Fruit fly (Drosophila melanogaster) whole organism, embryonic: ENCODE measurements around the gene bun.

Source experiments
- Bgb ChIP-seq: fragments of 200-800 bp; sonication (Bioruptor generic); IDR thresholded peaks from 2 replicates; pipeline ENCODE4 v1.3.6; 2022; ENCODE audit warnings: missing biosample characterization, missing genetic modification characterization; ENCODE audit not compliant: partially characterized antibody
- CG11504 ChIP-seq: fragments of 200-800 bp; sonication (Bioruptor generic); optimal IDR thresholded peaks from 3 replicates; lab custom pipeline; 2019; ENCODE audit warnings: missing biosample characterization, mild to moderate bottlenecking, missing genetic modification characterization, moderate library complexity
- CG12104 ChIP-seq: fragments of 200-800 bp; sonication (Bioruptor generic); optimal IDR thresholded peaks from 3 replicates; lab custom pipeline; 2016; ENCODE audit warnings: missing biosample characterization, missing genetic modification characterization
- CG15479 ChIP-seq: fragments of 200-800 bp; sonication (Bioruptor generic); optimal IDR thresholded peaks from 3 replicates; lab custom pipeline; 2019; ENCODE audit warnings: missing biosample characterization, mild to moderate bottlenecking, missing genetic modification characterization, moderate library complexity
- CG15514 ChIP-seq: fragments of 200-800 bp; sonication (Bioruptor generic); optimal IDR thresholded peaks from 3 replicates; lab custom pipeline; 2017; ENCODE audit warnings: missing biosample characterization, missing genetic modification characterization, mild to moderate bottlenecking, moderate library complexity, missing genetic modification reagents
- CG16813 ChIP-seq: fragments of 200-800 bp; sonication (Bioruptor generic); IDR thresholded peaks from 3 replicates; pipeline ENCODE4 v1.3.6; 2022; ENCODE audit warnings: missing biosample characterization, missing genetic modification characterization; ENCODE audit not compliant: partially characterized antibody
- CG17186 ChIP-seq: fragments of 200-800 bp; sonication (Bioruptor generic); optimal IDR thresholded peaks from 3 replicates; lab custom pipeline; 2017; ENCODE audit warnings: missing biosample characterization, missing genetic modification reagents, missing genetic modification characterization
- CG17612 ChIP-seq: fragments of 200-800 bp; sonication (Bioruptor generic); IDR thresholded peaks from 2 replicates; pipeline ENCODE4 v1.3.6; 2022; ENCODE audit warnings: missing biosample characterization, missing genetic modification characterization
- CG2889 ChIP-seq: fragments of 200-800 bp; sonication (Bioruptor generic); IDR thresholded peaks from 3 replicates; pipeline ENCODE4 v1.3.6; 2022; ENCODE audit warnings: missing biosample characterization, missing genetic modification characterization
- CG30431 ChIP-seq: fragments of 200-800 bp; sonication (Bioruptor generic); optimal IDR thresholded peaks from 2 replicates; lab custom pipeline; 2017; ENCODE audit warnings: missing biosample characterization, missing genetic modification characterization
- CG34422 ChIP-seq: fragments of 200-800 bp; sonication (Bioruptor generic); IDR thresholded peaks from 3 replicates; pipeline ENCODE4 v1.3.6; 2022; ENCODE audit warnings: missing biosample characterization, missing genetic modification characterization
- CG3726 ChIP-seq: fragments of 200-800 bp; sonication (Bioruptor generic); IDR thresholded peaks from 3 replicates; pipeline ENCODE4, ENCODE4 v1.3.6; 2022; ENCODE audit warnings: missing biosample characterization, missing genetic modification characterization
- CG4282 ChIP-seq: fragments of 200-800 bp; sonication (Bioruptor generic); optimal IDR thresholded peaks from 2 replicates; lab custom pipeline; 2016; ENCODE audit warnings: missing biosample characterization, missing genetic modification characterization
- CG7963 ChIP-seq: fragments of 200-800 bp; sonication (Bioruptor generic); IDR thresholded peaks from 3 replicates; pipeline ENCODE4 v1.3.6; 2022; ENCODE audit warnings: missing biosample characterization, missing genetic modification characterization; ENCODE audit not compliant: partially characterized antibody
- Deaf1 ChIP-seq: fragments of 200-800 bp; optimal IDR thresholded peaks from 3 replicates; lab custom pipeline; 2019; ENCODE audit warnings: missing biosample characterization, mild to moderate bottlenecking, missing genetic modification characterization, moderate library complexity
- Dek ChIP-seq: fragments of 200-800 bp; sonication (Bioruptor generic); optimal IDR thresholded peaks from 3 replicates; lab custom pipeline; 2019; ENCODE audit warnings: missing biosample characterization, mild to moderate bottlenecking, missing genetic modification characterization, moderate library complexity
- Eip74EF ChIP-seq, 2 experiments: fragments of 200-800 bp in 1 of 2; fragments of >200 bp in 1 of 2; sonication (Bioruptor generic) in 1 of 2; optimal IDR thresholded peaks; 2 replicates each; lab custom pipeline; 2017 to 2019; ENCODE audit warnings: missing biosample characterization in 2 of 2, missing genetic modification characterization in 2 of 2, mild to moderate bottlenecking in 1 of 2, moderate library complexity in 1 of 2
- Gsc ChIP-seq: fragments of 200-800 bp; sonication (Bioruptor generic); IDR thresholded peaks from 2 replicates; pipeline ENCODE4 v1.3.6; 2022; ENCODE audit warnings: missing biosample characterization, missing genetic modification characterization
- HLH3B ChIP-seq: fragments of 200-800 bp; sonication (Bioruptor generic); IDR thresholded peaks from 2 replicates; pipeline ENCODE4 v1.3.6; 2022; ENCODE audit warnings: missing biosample characterization, missing genetic modification characterization
- HLH4C ChIP-seq: fragments of 200-800 bp; sonication (Bioruptor generic); IDR thresholded peaks from 3 replicates; pipeline ENCODE4 v1.3.6; 2022; ENCODE audit warnings: missing biosample characterization, missing genetic modification characterization; ENCODE audit not compliant: partially characterized antibody
- HLH54F ChIP-seq: fragments of 200-800 bp; sonication (Bioruptor generic); optimal IDR thresholded peaks from 3 replicates; lab custom pipeline; 2016; ENCODE audit warnings: missing biosample characterization, missing genetic modification characterization
- Nf-YC ChIP-seq: fragments of 200-800 bp; optimal IDR thresholded peaks from 3 replicates; lab custom pipeline; 2019; ENCODE audit warnings: missing biosample characterization, mild to moderate bottlenecking, missing genetic modification characterization, moderate library complexity
- Side ChIP-seq: fragments of 200-800 bp; sonication (Bioruptor generic); optimal IDR thresholded peaks from 2 replicates; lab custom pipeline; 2016; ENCODE audit warnings: missing biosample characterization, missing genetic modification characterization
- Sox102F ChIP-seq: fragments of 200-800 bp; sonication (Bioruptor generic); optimal IDR thresholded peaks from 2 replicates; lab custom pipeline; 2018; ENCODE audit warnings: missing biosample characterization, mild to moderate bottlenecking, missing genetic modification characterization, moderate library complexity
- Ssrp ChIP-seq: fragments of 200-800 bp; sonication (Bioruptor generic); optimal IDR thresholded peaks from 2 replicates; lab custom pipeline; 2018; ENCODE audit warnings: missing biosample characterization, mild to moderate bottlenecking, missing genetic modification characterization, moderate library complexity
- Usf ChIP-seq: fragments of 200-800 bp; sonication (Bioruptor generic); optimal IDR thresholded peaks from 2 replicates; lab custom pipeline; 2017; ENCODE audit warnings: missing genotype, missing biosample characterization, missing genetic modification characterization
- bcd ChIP-seq: fragments of 200-800 bp; sonication (Bioruptor generic); optimal IDR thresholded peaks from 2 replicates; lab custom pipeline; 2017; ENCODE audit warnings: missing biosample characterization, mild to moderate bottlenecking, missing genetic modification characterization
- cato ChIP-seq: fragments of 200-800 bp; sonication (Bioruptor generic); optimal IDR thresholded peaks from 2 replicates; lab custom pipeline; 2016; ENCODE audit warnings: missing biosample characterization, missing genetic modification characterization, borderline replicate concordance
- croc ChIP-seq: fragments of 200-800 bp; sonication (Bioruptor generic); conservative IDR thresholded peaks from 3 replicates; pipeline ENCODE4 v1.3.6; 2022; ENCODE audit warnings: missing biosample characterization, missing genetic modification characterization
- esg ChIP-seq: fragments of 200-800 bp; sonication (Bioruptor generic); conservative IDR thresholded peaks from 2 replicates; pipeline ENCODE4 v1.3.6; 2022; ENCODE audit warnings: missing biosample characterization, missing genetic modification characterization
- fu2 ChIP-seq: fragments of 200-800 bp; sonication (Bioruptor generic); optimal IDR thresholded peaks from 2 replicates; lab custom pipeline; 2016; ENCODE audit warnings: missing biosample characterization, missing genetic modification characterization
- ham ChIP-seq: fragments of 200-800 bp; sonication (Bioruptor generic); IDR thresholded peaks from 2 replicates; pipeline ENCODE4 v1.3.6; 2022; ENCODE audit warnings: missing biosample characterization, missing genetic modification characterization
- ind ChIP-seq: fragments of 200-800 bp; sonication (Bioruptor generic); optimal IDR thresholded peaks from 3 replicates; lab custom pipeline; 2016; ENCODE audit warnings: missing biosample characterization, missing genetic modification characterization
- jumu ChIP-seq: fragments of 200-800 bp; sonication (Bioruptor generic); optimal IDR thresholded peaks from 3 replicates; lab custom pipeline; 2016; ENCODE audit warnings: missing biosample characterization, missing genetic modification characterization
- klu ChIP-seq: fragments of 200-800 bp; sonication (Bioruptor generic); IDR thresholded peaks from 2 replicates; pipeline ENCODE4 v1.3.6; 2022; ENCODE audit warnings: missing biosample characterization, missing genetic modification characterization
- lab ChIP-seq: fragments of 200-800 bp; sonication (Bioruptor generic); optimal IDR thresholded peaks from 3 replicates; lab custom pipeline; 2017; ENCODE audit warnings: missing biosample characterization, missing genetic modification characterization, mild to moderate bottlenecking, moderate library complexity, missing genetic modification reagents
- lbe ChIP-seq: fragments of 200-800 bp; sonication (Bioruptor generic); optimal IDR thresholded peaks from 2 replicates; lab custom pipeline; 2016; ENCODE audit warnings: missing biosample characterization, mild to moderate bottlenecking, missing genetic modification characterization
- mam ChIP-seq: fragments of 200-800 bp; sonication (Bioruptor generic); optimal IDR thresholded peaks from 3 replicates; lab custom pipeline; 2016; ENCODE audit warnings: missing biosample characterization, missing genetic modification characterization
- odd ChIP-seq: fragments of 200-800 bp; sonication (Bioruptor generic); optimal IDR thresholded peaks from 2 replicates; lab custom pipeline; 2017; ENCODE audit warnings: missing biosample characterization, mild to moderate bottlenecking, missing genetic modification characterization
- pan ChIP-seq, 4 experiments: fragments of >200 bp in 3 of 4; fragments of 200-800 bp in 1 of 4; sonication (Bioruptor generic) in 1 of 4; optimal IDR thresholded peaks in 3 of 4; IDR thresholded peaks in 1 of 4; 2 replicates each; pipeline versions ENCODE4 v1.3.6 to Lab custom; 2017 to 2022; ENCODE audit warnings: missing biosample characterization in 2 of 4, missing genetic modification characterization in 2 of 4, mixed read lengths in 1 of 4
- pb ChIP-seq: fragments of 200-800 bp; sonication (Bioruptor generic); optimal IDR thresholded peaks from 3 replicates; lab custom pipeline; 2016; ENCODE audit warnings: missing biosample characterization, missing genetic modification characterization
- psq ChIP-seq: fragments of 200-800 bp; sonication (Bioruptor generic); optimal IDR thresholded peaks from 2 replicates; lab custom pipeline; 2017; ENCODE audit warnings: missing biosample characterization, missing genetic modification characterization
- ranshi ChIP-seq: fragments of 200-800 bp; sonication (Bioruptor generic); IDR thresholded peaks from 2 replicates; pipeline ENCODE4 v1.3.6; 2022; ENCODE audit warnings: missing biosample characterization, missing genetic modification characterization
- sim ChIP-seq: fragments of 200-800 bp; sonication (Bioruptor generic); IDR thresholded peaks from 2 replicates; pipeline ENCODE4 v1.3.6; 2022; ENCODE audit warnings: missing biosample characterization, missing genetic modification characterization
- slbo ChIP-seq: fragments of 200-800 bp; sonication (Bioruptor generic); IDR thresholded peaks from 2 replicates; pipeline ENCODE4 v1.3.6; 2022; ENCODE audit warnings: missing biosample characterization, missing genetic modification characterization
- toy ChIP-seq: fragments of 200-800 bp; sonication (Bioruptor generic); IDR thresholded peaks from 2 replicates; pipeline ENCODE4 v1.3.6; 2022; ENCODE audit warnings: missing biosample characterization, missing genetic modification characterization
- tup ChIP-seq: fragments of 200-800 bp; sonication (Bioruptor generic); optimal IDR thresholded peaks from 2 replicates; lab custom pipeline; 2016; ENCODE audit warnings: missing biosample characterization, mild to moderate bottlenecking, missing genetic modification characterization, moderate library complexity
- tx ChIP-seq: fragments of 200-800 bp; sonication (Bioruptor generic); optimal IDR thresholded peaks from 2 replicates; lab custom pipeline; 2016; ENCODE audit warnings: missing biosample characterization, missing genetic modification characterization
- yki ChIP-seq: fragments of >200 bp; optimal IDR thresholded peaks from 3 replicates; lab custom pipeline; 2018
- zf30C ChIP-seq: fragments of 200-800 bp; sonication (Bioruptor generic); optimal IDR thresholded peaks from 3 replicates; lab custom pipeline; 2018; ENCODE audit warnings: missing biosample characterization, mild to moderate bottlenecking, missing genetic modification characterization
- zfh1 ChIP-seq: fragments of 200-800 bp; sonication (Bioruptor generic); IDR thresholded peaks from 3 replicates; pipeline ENCODE4 v1.3.6; 2022; ENCODE audit warnings: missing biosample characterization, missing genetic modification characterization

Gene bun

DNA sequence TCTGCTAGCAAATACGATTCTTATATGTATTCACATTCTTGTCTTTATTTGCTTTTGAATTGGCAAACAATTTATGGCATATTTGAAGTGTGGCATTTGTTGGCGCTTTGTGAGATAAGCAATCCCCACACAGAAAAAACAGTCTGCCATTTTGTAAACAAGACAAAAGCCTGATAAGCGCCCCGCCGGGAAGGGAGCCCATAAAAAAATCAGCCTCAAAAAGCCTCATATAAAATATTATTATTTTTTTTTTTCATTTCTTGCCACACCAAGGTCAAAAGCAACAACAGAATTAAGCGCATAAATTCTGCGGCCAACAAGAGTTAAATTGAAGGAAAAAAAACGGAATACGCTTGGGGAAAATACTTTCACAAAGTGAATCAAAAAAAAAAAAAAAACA lies 71.1 kb downstream of the bun start (continued):
- TF ChIP-seq lbe (GFP tag; lab: Kevin White, UChicago) (peak; percentile 82), Usf (no peak), CG12104 (GFP tag; lab: Kevin White, UChicago) (peak; percentile 12), CG15479 (GFP tag; lab: Kevin White, UChicago) (no peak), CG4282 (no peak), lab (GFP tag; lab: Kevin White, UChicago) (peak; percentile 83), fu2 (GFP tag; lab: Kevin White, UChicago) (no peak), ranshi (GFP tag; lab: Robert Waterston, UW) (no peak), ind (no peak), sim (GFP tag; lab: Robert Waterston, UW) (0 out of 2 replicates have a peak, but pooled peaks have one; percentile 16), Dek (tag; lab: Kevin White, UChicago) (no peak), klu (GFP tag; lab: Robert Waterston, UW) (no peak), Sox102F (peak; percentile 4), Deaf1 (tag; lab: Kevin White, UChicago) (no peak), odd (GFP tag; lab: Kevin White, UChicago) (peak; percentile 42), slbo (GFP tag; lab: Robert Waterston, UW) (no peak), Side (GFP tag; lab: Kevin White, UChicago) (no peak), HLH4C (GFP tag; lab: Robert Waterston, UW) (no peak), HLH3B (GFP tag; lab: Robert Waterston, UW) (no peak), pan (optimal IDR thresholded peaks at IDR 0.05; lab: Kevin White, UChicago) (no peak), pan (GFP tag; optimal IDR thresholded peaks at IDR 0.05 in 1 of 2, IDR thresholded peaks at IDR 0.05 in 1 of 2) (no peak), zf30C (GFP tag; lab: Kevin White, UChicago) (no peak), mam (GFP tag; lab: Kevin White, UChicago) (no peak), yki (no peak), CG3726 (GFP tag; lab: Robert Waterston, UW) (no peak), zfh1 (GFP tag; lab: Robert Waterston, UW) (0 out of 3 replicates have a peak, but pooled peaks have one; percentile 9), CG11504 (tag; lab: Kevin White, UChicago) (peak; percentile 4), CG17612 (0 out of 2 replicates have a peak, but pooled peaks have one; percentile 5), Ssrp (no peak), HLH54F (GFP tag; lab: Kevin White, UChicago) (no peak), CG2889 (GFP tag; lab: Robert Waterston, UW) (no peak), bcd (peak; percentile 7), CG7963 (GFP tag; lab: Robert Waterston, UW) (no peak), CG15514 (GFP tag; lab: Kevin White, UChicago) (peak; percentile 63), Eip74EF (GFP tag; optimal IDR thresholded peaks at IDR 0.05; lab: Kevin White, UChicago) (no peak), CG30431 (GFP tag; lab: Kevin White, UChicago) (no peak), pb (GFP tag; lab: Kevin White, UChicago) (no peak), jumu (no peak), CG34422 (GFP tag; lab: Robert Waterston, UW) (no peak), toy (GFP tag; lab: Robert Waterston, UW) (no peak), Bgb (no peak), Nf-YC (tag; lab: Kevin White, UChicago) (no peak), CG17186 (no peak), esg (GFP tag; lab: Robert Waterston, UW) (no peak), ham (GFP tag; lab: Robert Waterston, UW) (no peak), tx (GFP tag; lab: Kevin White, UChicago) (no peak), croc (no peak), CG16813 (no peak), Gsc (GFP tag; lab: Robert Waterston, UW) (no peak), tup (GFP tag; lab: Kevin White, UChicago) (no peak), cato (no peak), psq (GFP tag; lab: Kevin White, UChicago) (no peak)
